Fruit fly (Drosophila melanogaster): Measurements from ENCODE around the gene Noc1.
A peak's percentile ranks its signal among the peaks of the same experiment; 100 is the strongest.

The Noc1 gene

DNA sequence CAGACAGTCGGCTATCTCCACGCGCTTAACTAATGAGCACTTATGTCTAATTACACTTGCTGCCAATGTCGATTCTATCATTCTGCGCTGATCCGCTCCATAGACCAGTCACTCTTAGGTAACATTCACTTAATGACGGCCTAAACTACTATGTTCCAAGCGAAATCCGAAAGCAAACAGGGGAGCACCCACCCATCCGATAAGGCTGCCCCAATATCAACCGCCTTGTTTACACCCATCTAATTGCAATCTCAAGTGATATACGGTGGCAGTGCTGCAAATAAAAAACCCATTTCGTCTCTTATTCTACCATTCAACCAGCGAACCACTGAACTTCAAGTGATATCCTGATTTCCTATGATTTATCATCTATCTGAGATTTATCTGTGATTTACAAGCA, 25.2 kb upstream of the Noc1 start (continued):
- TF ChIP-seq CG17568 (GFP tag; optimal IDR thresholded peaks at IDR 0.05) (peak; percentile 27), caup (GFP tag; optimal IDR thresholded peaks at IDR 0.05; ENCODE audit: severe bottlenecking) (peak; percentile 70), CG17829 (tag; optimal IDR thresholded peaks at IDR 0.05) (no peak), CG2129 (GFP tag; IDR thresholded peaks at IDR 0.05; ENCODE audit: partially characterized antibody) (no peak), zen2 (GFP tag; IDR thresholded peaks at IDR 0.05; ENCODE audit: partially characterized antibody) (no peak), dmrt99B (tag; optimal IDR thresholded peaks at IDR 0.05) (peak; percentile 5), lilli (GFP tag; optimal IDR thresholded peaks at IDR 0.05) (no peak), Spps (tag; optimal IDR thresholded peaks at IDR 0.05) (no peak), NC2β (GFP tag; optimal IDR thresholded peaks at IDR 0.05) (no peak), sna (GFP tag; IDR thresholded peaks at IDR 0.05; ENCODE audit: partially characterized antibody) (no peak), CG11695 (GFP tag; IDR thresholded peaks at IDR 0.05) (no peak), CG8281 (tag; optimal IDR thresholded peaks at IDR 0.05) (no peak), cato (GFP tag; optimal IDR thresholded peaks at IDR 0.05; ENCODE audit: borderline replicate concordance) (no peak), Fer2 (tag; optimal IDR thresholded peaks at IDR 0.05) (peak; percentile 5), pb (GFP tag; optimal IDR thresholded peaks at IDR 0.05) (no peak), HLH3B (GFP tag; IDR thresholded peaks at IDR 0.05) (no peak), lmd (GFP tag; IDR thresholded peaks at IDR 0.05) (no peak), CG2202 (tag; optimal IDR thresholded peaks at IDR 0.05) (no peak), wor (GFP tag; IDR thresholded peaks at IDR 0.05) (no peak), amos (GFP tag; IDR thresholded peaks at IDR 0.05; ENCODE audit: partially characterized antibody) (no peak), GATAe (GFP tag; conservative IDR thresholded peaks at IDR 0.05) (no peak), CG12104 (GFP tag; optimal IDR thresholded peaks at IDR 0.05) (no peak), Side (GFP tag; optimal IDR thresholded peaks at IDR 0.05) (no peak), lbe (GFP tag; optimal IDR thresholded peaks at IDR 0.05) (no peak), stc (GFP tag; IDR thresholded peaks at IDR 0.05) (no peak), CG15269 (tag; optimal IDR thresholded peaks at IDR 0.05) (peak; percentile 28), Atf6 (GFP tag; IDR thresholded peaks at IDR 0.05) (peak; percentile 43; the same call in 1 of the 2 replicates), PHDP (tag; optimal IDR thresholded peaks at IDR 0.05) (peak; percentile 12), Hey (tag; optimal IDR thresholded peaks at IDR 0.05) (peak; percentile 64), CG8388 (GFP tag; optimal IDR thresholded peaks at IDR 0.05) (no peak), Poxn (GFP tag; IDR thresholded peaks at IDR 0.05) (no peak), bbx (GFP tag; IDR thresholded peaks at IDR 0.05; ENCODE audit: partially characterized antibody) (no peak), mld (GFP tag; IDR thresholded peaks at IDR 0.05; ENCODE audit: partially characterized antibody) (no peak), dm (GFP tag; optimal IDR thresholded peaks at IDR 0.05) (no peak), CG4854 (GFP tag; optimal IDR thresholded peaks at IDR 0.05) (no peak), Gug (GFP tag; IDR thresholded peaks at IDR 0.05) (no peak), dimm (GFP tag; IDR thresholded peaks at IDR 0.05) (no peak), CG1529 (GFP tag; optimal IDR thresholded peaks at IDR 0.05) (no peak), crp (GFP tag; optimal IDR thresholded peaks at IDR 0.05) (no peak), Ptx1 (GFP tag; IDR thresholded peaks at IDR 0.05) (no peak), stwl (tag; optimal IDR thresholded peaks at IDR 0.05) (no peak), Mad (GFP tag; optimal IDR thresholded peaks at IDR 0.05) (no peak), CG5180 (GFP tag; optimal IDR thresholded peaks at IDR 0.05) (peak; percentile 51), abd-A (tag; optimal IDR thresholded peaks at IDR 0.05) (no peak), Atf3 (GFP tag; optimal IDR thresholded peaks at IDR 0.05) (no peak), CG9215 (GFP tag; IDR thresholded peaks at IDR 0.05) (no peak), CG18619 (GFP tag; optimal IDR thresholded peaks at IDR 0.05) (no peak), CTCF (GFP tag; optimal IDR thresholded peaks at IDR 0.05) (no peak), Elba2 (GFP tag; optimal IDR thresholded peaks at IDR 0.05) (no peak), CG17328 (GFP tag; IDR thresholded peaks at IDR 0.05) (no peak), Drgx (GFP tag; IDR thresholded peaks at IDR 0.05) (no peak), sisA (GFP tag; IDR thresholded peaks at IDR 0.05) (no peak)
